Worm (Caenorhabditis elegans): ENCODE data around the gene F58H1.3.

F58H1.3 gene

DNA sequence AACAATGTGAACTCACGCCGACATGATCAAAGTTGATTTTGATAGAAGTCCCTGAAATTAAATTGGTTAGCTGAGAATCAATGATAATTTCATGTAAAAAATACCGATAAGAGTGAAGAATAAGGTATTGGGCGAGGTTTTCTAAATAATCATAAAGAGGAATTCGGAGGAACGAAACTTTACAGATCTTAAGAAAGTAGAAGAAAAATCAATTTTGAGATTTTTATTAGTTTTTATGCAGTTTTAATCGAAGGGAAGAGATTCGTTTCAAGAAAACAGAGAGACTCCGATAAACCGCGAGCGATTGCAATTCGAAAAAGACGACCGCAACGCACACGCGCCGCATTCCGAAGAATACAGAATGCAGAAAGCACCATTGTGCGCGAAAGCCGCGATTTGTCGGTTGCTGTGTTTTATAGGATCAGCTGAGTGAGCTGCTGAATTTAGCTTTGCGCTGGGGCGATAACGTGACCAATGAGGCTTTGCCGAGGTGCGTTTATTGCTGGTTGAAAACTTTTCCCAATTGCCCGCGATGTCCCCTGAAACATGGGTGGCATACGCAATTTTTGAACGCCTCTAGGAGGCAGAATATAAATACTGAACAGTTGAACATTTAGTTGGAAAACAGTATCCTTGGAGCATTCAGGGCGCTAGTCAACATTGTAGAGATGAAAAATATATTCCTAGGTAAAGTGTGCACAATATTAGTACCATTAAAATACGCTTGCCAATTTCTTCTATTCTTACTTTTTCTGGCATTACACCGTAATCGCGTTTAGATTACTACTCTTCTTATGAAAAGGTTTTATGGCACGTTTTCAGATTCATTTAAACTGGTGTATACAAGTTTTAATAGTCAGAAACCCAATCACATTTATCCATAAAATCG, 46.1 kb downstream of the F58H1.3 start, which contains the start of gene snr-4:
TSS of gene snr-4 (minus strand) at position 51 of the 889 bp plus-strand sequence.
- TF ChIP-seq hnd-1 (tag; optimal IDR thresholded peaks at IDR 0.05) (no peak), aly-1 (tag; optimal IDR thresholded peaks at IDR 0.05) (no peak), hmbx-1 (tag; optimal IDR thresholded peaks at IDR 0.05) (no peak), tra-4 (tag; optimal IDR thresholded peaks at IDR 0.05) (peak; percentile 8), sea-1 (GFP tag; conservative IDR thresholded peaks at IDR 0.05) (0 out of 2 replicates have a peak, but pooled peaks have one; percentile 66), tbx-37 (GFP tag; conservative IDR thresholded peaks at IDR 0.05) (no peak; the same call in 1 of the 2 replicates), F13C5.2 (tag; optimal IDR thresholded peaks at IDR 0.05) (peak; percentile 73), flt-1 (GFP tag; IDR thresholded peaks at IDR 0.05) (peak; percentile 63), B0310.2 (tag; optimal IDR thresholded peaks at IDR 0.05) (peak; percentile 57), pes-1 (GFP tag; IDR thresholded peaks at IDR 0.05) (peak; percentile 53; the same call in 1 of the 2 replicates), tbx-11 (GFP tag; IDR thresholded peaks at IDR 0.05) (no peak), ama-1 (optimal IDR thresholded peaks at IDR 0.05) (peak; percentile 94), ets-7 (tag; optimal IDR thresholded peaks at IDR 0.05) (no peak), hmg-4 (GFP tag; optimal IDR thresholded peaks at IDR 0.05) (peak; percentile 57), ceh-13 (GFP tag; optimal IDR thresholded peaks at IDR 0.05) (peak; percentile 6), scrt-1 (GFP tag; IDR thresholded peaks at IDR 0.05) (no peak), ceh-36 (tag; optimal IDR thresholded peaks at IDR 0.05) (peak; percentile 31)

DNA sequence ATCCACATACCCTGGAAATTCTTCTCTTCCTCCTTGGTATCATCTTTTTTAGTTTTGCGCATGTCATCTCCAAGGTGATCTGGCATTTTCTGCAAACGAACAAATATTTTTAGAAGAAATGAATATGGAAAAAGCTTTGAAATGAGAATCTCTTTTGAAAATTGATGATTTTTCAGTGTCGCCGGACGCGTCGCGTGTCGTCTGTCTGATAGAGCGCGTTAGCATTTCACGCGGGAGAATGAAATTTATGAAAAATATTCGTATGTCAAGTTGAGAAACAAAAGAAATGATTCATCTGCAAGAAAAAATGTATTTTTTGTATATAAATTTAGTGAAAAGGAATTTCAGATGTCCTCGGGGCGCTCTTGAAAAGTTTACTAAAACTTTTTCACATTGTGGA, 48.5 kb downstream of the F58H1.3 start, which contains the start of gene rpt-1:
TSS of gene rpt-1 (minus strand) at position 89 of the 400 bp plus-strand sequence.
- TF ChIP-seq tbx-11 (GFP tag; IDR thresholded peaks at IDR 0.05) (no peak), tbx-37 (GFP tag; conservative IDR thresholded peaks at IDR 0.05) (no peak), F13C5.2 (tag; optimal IDR thresholded peaks at IDR 0.05) (peak; percentile 13)

Measured in whole organism, early embryonic.